Worm (Caenorhabditis elegans) whole organism, L3 larva: ENCODE results near the gene F14H3.6.

Source experiments
- ama-1 ChIP-seq: fragments of 150-350 bp; optimal IDR thresholded peaks from 2 replicates; lab custom pipeline; 2018
- nhr-76 ChIP-seq: fragments of 150-350 bp; sonication (generic microtip); optimal IDR thresholded peaks from 5 replicates; lab custom pipeline; 2014; ENCODE audit warnings: missing biosample characterization, missing genetic modification characterization

ce11 chrV:16024300-16024699 is 34.4 kb downstream of the F14H3.6 start, which contains the start of gene T10C6.6:
- no peak for TF ChIP-seq ama-1
- no peak for TF ChIP-seq nhr-76 (tag; lab: Kevin White, UChicago)
